Worm (Caenorhabditis elegans): Measurements from ENCODE around the gene R53.4.

DNA sequence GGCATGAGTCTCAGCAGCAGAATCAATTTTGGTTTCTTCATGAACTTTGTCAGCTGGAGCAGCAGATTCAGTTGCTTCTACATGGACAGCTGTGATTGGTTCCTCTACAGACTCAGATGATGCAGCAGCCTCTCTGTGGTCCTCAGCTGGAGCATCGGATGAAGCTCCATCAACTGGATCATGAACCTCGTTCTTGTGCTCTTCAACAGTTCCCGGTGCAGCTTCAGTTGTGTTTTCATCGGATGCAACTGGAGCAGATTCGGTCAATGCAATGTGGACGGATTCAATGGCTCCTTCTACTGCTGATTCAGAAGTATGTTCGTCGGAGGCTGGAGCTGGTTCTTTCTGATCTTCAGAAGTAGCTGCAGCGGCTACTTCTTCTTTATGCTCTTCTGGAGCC is 46.5 kb upstream of the R53.4 start:
- TF ChIP-seq irx-1 (tag; optimal IDR thresholded peaks at IDR 0.05) (no peak), hlh-4 (tag; optimal IDR thresholded peaks at IDR 0.05) (no peak), nhr-19 (GFP tag; conservative IDR thresholded peaks at IDR 0.05) (no peak), ets-5 (GFP tag; IDR thresholded peaks at IDR 0.05) (no peak), fkh-4 (tag; optimal IDR thresholded peaks at IDR 0.05; ENCODE audit: borderline replicate concordance) (no peak), lir-3 (tag; optimal IDR thresholded peaks at IDR 0.05; ENCODE audit: poor library complexity) (no peak), nhr-11 (tag; optimal IDR thresholded peaks at IDR 0.05) (no peak), lin-15B (tag; optimal IDR thresholded peaks at IDR 0.05) (no peak)

Data from whole organism, L1 larva.